Fruit fly (Drosophila melanogaster) whole organism, wandering third instar larva: ENCODE data around the gene CG9747.

ENCODE experiments used
- Abd-B ChIP-seq: fragments of >200 bp; optimal IDR thresholded peaks from 2 replicates; lab custom pipeline; 2017; ENCODE audit warnings: missing biosample characterization, missing genetic modification characterization
- CG32264 ChIP-seq: fragments of 200-800 bp; sonication (Bioruptor generic); optimal IDR thresholded peaks from 2 replicates; lab custom pipeline; 2016; ENCODE audit warnings: missing biosample characterization, missing genetic modification characterization
- CG9705 ChIP-seq: fragments of 200-800 bp; sonication (Bioruptor generic); optimal IDR thresholded peaks from 2 replicates; lab custom pipeline; 2018; ENCODE audit warnings: missing biosample characterization, mild to moderate bottlenecking, missing genetic modification characterization
- CrebA ChIP-seq: fragments of 200-800 bp; sonication (Bioruptor generic); optimal IDR thresholded peaks from 2 replicates; lab custom pipeline; 2016; ENCODE audit warnings: missing biosample characterization, mild to moderate bottlenecking, missing genetic modification characterization, borderline replicate concordance
- Dif ChIP-seq: fragments of 200-275, 200-300 bp; sonication (Bioruptor generic); optimal IDR thresholded peaks from 2 replicates; lab custom pipeline; 2018; ENCODE audit warnings: missing biosample characterization, missing genetic modification characterization; ENCODE audit not compliant: partially characterized antibody
- GATAd ChIP-seq: sonication (Bioruptor generic); optimal IDR thresholded peaks from 2 replicates; lab custom pipeline; 2016; ENCODE audit warnings: missing biosample characterization, missing genetic modification characterization
- HLH106 ChIP-seq: fragments of 200-800 bp; optimal IDR thresholded peaks from 3 replicates; lab custom pipeline; 2019; ENCODE audit warnings: missing biosample characterization, mild to moderate bottlenecking, missing genetic modification characterization, moderate library complexity
- Hnf4 ChIP-seq: fragments of 200-800 bp; sonication (Bioruptor generic); optimal IDR thresholded peaks from 2 replicates; lab custom pipeline; 2016; ENCODE audit warnings: missing biosample characterization, mild to moderate bottlenecking, missing genetic modification characterization
- Hr78 ChIP-seq: fragments of >200 bp; optimal IDR thresholded peaks from 2 replicates; lab custom pipeline; 2017; ENCODE audit warnings: missing biosample characterization, missing genetic modification characterization
- Hr83 ChIP-seq: fragments of 200-300 bp; sonication (Bioruptor generic); optimal IDR thresholded peaks from 2 replicates; lab custom pipeline; 2016; ENCODE audit warnings: missing biosample characterization, mild to moderate bottlenecking, missing genetic modification characterization, moderate library complexity; ENCODE audit not compliant: poor library complexity, severe bottlenecking
- Jra ChIP-seq: sonication (Bioruptor generic); optimal IDR thresholded peaks from 2 replicates; lab custom pipeline; 2016; ENCODE audit warnings: missing biosample characterization, missing genetic modification characterization
- Mio ChIP-seq: sonication (Bioruptor generic); optimal IDR thresholded peaks from 2 replicates; lab custom pipeline; 2016; ENCODE audit warnings: missing biosample characterization, missing genetic modification characterization
- Myc ChIP-seq: fragments of >200 bp; optimal IDR thresholded peaks from 2 replicates; lab custom pipeline; 2017
- N ChIP-seq: fragments of >200 bp; optimal IDR thresholded peaks from 2 replicates; lab custom pipeline; 2018; ENCODE audit warnings: missing biosample characterization, missing external identifiers, missing genetic modification characterization
- OdsH ChIP-seq: fragments of 200-800 bp; sonication (Bioruptor generic); optimal IDR thresholded peaks from 2 replicates; lab custom pipeline; 2016; ENCODE audit warnings: missing biosample characterization, mild to moderate bottlenecking, missing genetic modification characterization
- Rel ChIP-seq, 2 experiments: fragments of 200-800 bp; sonication (Bioruptor generic) in 1 of 2; optimal IDR thresholded peaks; 2 replicates in 1 of 2; 3 replicates in 1 of 2; lab custom pipeline; 2016 to 2019; ENCODE audit warnings: mild to moderate bottlenecking in 2 of 2, missing biosample characterization in 2 of 2, missing genetic modification characterization in 2 of 2, moderate library complexity in 1 of 2
- Sp1 ChIP-seq: fragments of 200-800 bp; sonication (Bioruptor generic); optimal IDR thresholded peaks from 3 replicates; lab custom pipeline; 2019; ENCODE audit warnings: missing biosample characterization, mild to moderate bottlenecking, missing genetic modification characterization, moderate library complexity
- Vsx2 ChIP-seq: fragments of 200-300, 225-300 bp; sonication (Bioruptor generic); optimal IDR thresholded peaks from 2 replicates; lab custom pipeline; 2018; ENCODE audit warnings: missing biosample characterization, missing genetic modification characterization; ENCODE audit not compliant: partially characterized antibody
- br ChIP-seq: fragments of 200-800 bp; sonication (Bioruptor generic); optimal IDR thresholded peaks from 2 replicates; lab custom pipeline; 2016; ENCODE audit warnings: missing biosample characterization, missing genetic modification characterization
- brk ChIP-seq: fragments of 200-800 bp; sonication (Bioruptor generic); optimal IDR thresholded peaks from 2 replicates; lab custom pipeline; 2016; ENCODE audit warnings: missing biosample characterization, mild to moderate bottlenecking, missing genetic modification characterization
- dl ChIP-seq, 2 experiments: fragments of 175-275, 200-275 bp in 1 of 2; fragments of 200-275 bp in 1 of 2; sonication (Bioruptor generic); optimal IDR thresholded peaks; lab custom pipeline; 2018; ENCODE audit warnings: mild to moderate bottlenecking in 2 of 2, missing biosample characterization in 2 of 2, missing genetic modification characterization in 2 of 2, moderate library complexity in 2 of 2; ENCODE audit not compliant: partially characterized antibody in 2 of 2, insufficient read depth in 1 of 2
- dmrt93B ChIP-seq: fragments of 200-800 bp; sonication (Bioruptor generic); optimal IDR thresholded peaks from 2 replicates; lab custom pipeline; 2018; ENCODE audit warnings: missing biosample characterization, mild to moderate bottlenecking, missing genetic modification characterization
- dsf ChIP-seq: sonication (Bioruptor generic); optimal IDR thresholded peaks from 2 replicates; lab custom pipeline; 2016; ENCODE audit warnings: missing biosample characterization, missing genetic modification characterization, borderline replicate concordance
- ey ChIP-seq: fragments of 200-800 bp; sonication (Bioruptor generic); optimal IDR thresholded peaks from 2 replicates; lab custom pipeline; 2016; ENCODE audit warnings: missing biosample characterization, missing genetic modification characterization
- foxo ChIP-seq, 2 experiments: fragments of 200-800 bp; sonication (Bioruptor generic); optimal IDR thresholded peaks; 2 replicates in 1 of 2; 3 replicates in 1 of 2; lab custom pipeline; 2016 to 2017; ENCODE audit warnings: missing biosample characterization in 2 of 2, missing genetic modification characterization in 2 of 2
- fru ChIP-seq: fragments of 200-800 bp; sonication (Bioruptor generic); optimal IDR thresholded peaks from 3 replicates; lab custom pipeline; 2016; ENCODE audit warnings: missing biosample characterization, mild to moderate bottlenecking, missing genetic modification characterization
- h ChIP-seq: fragments of 200-800 bp; sonication (Bioruptor generic); optimal IDR thresholded peaks from 3 replicates; lab custom pipeline; 2016; ENCODE audit warnings: missing biosample characterization, mild to moderate bottlenecking, missing genetic modification characterization
- jim ChIP-seq: fragments of 175-275, 200-325 bp; sonication (Bioruptor generic); optimal IDR thresholded peaks from 2 replicates; lab custom pipeline; 2016; ENCODE audit warnings: missing biosample characterization, mild to moderate bottlenecking, missing genetic modification characterization
- lola ChIP-seq: fragments of >200 bp; optimal IDR thresholded peaks from 2 replicates; lab custom pipeline; 2017; ENCODE audit warnings: missing biosample characterization, missing genetic modification characterization
- pan ChIP-seq: fragments of >200 bp; optimal IDR thresholded peaks from 2 replicates; lab custom pipeline; 2017
- psq ChIP-seq: fragments of 200-800 bp; sonication (Bioruptor generic); optimal IDR thresholded peaks from 3 replicates; lab custom pipeline; 2017; ENCODE audit warnings: missing biosample characterization, mild to moderate bottlenecking, missing genetic modification characterization, moderate library complexity
- rgr ChIP-seq: fragments of 200-800 bp; sonication (Bioruptor generic); optimal IDR thresholded peaks from 3 replicates; lab custom pipeline; 2016; ENCODE audit warnings: missing biosample characterization, mild to moderate bottlenecking, missing genetic modification characterization
- sage ChIP-seq: fragments of 200-800 bp; sonication (Bioruptor generic); optimal IDR thresholded peaks from 2 replicates; lab custom pipeline; 2016; ENCODE audit warnings: missing biosample characterization, mild to moderate bottlenecking, missing genetic modification characterization
- sv ChIP-seq: fragments of 200-800 bp; sonication (Bioruptor generic); optimal IDR thresholded peaks from 3 replicates; lab custom pipeline; 2016; ENCODE audit warnings: missing biosample characterization, missing genetic modification characterization
- tai ChIP-seq: sonication (Bioruptor generic); optimal IDR thresholded peaks from 2 replicates; lab custom pipeline; 2016; ENCODE audit warnings: missing biosample characterization, missing genetic modification characterization
- usp ChIP-seq: fragments of >200 bp; optimal IDR thresholded peaks from 2 replicates; lab custom pipeline; 2017; ENCODE audit warnings: missing biosample characterization, missing genetic modification characterization
- woc ChIP-seq: sonication (Bioruptor generic); optimal IDR thresholded peaks from 2 replicates; lab custom pipeline; 2016; ENCODE audit warnings: missing biosample characterization, mild to moderate bottlenecking, missing genetic modification characterization

The CG9747 gene

dm6 chr3R:30175045-30175589, 15.9 kb downstream of the CG9747 start:
- TF ChIP-seq HLH106 (tag; lab: Kevin White, UChicago) (no peak), rgr (GFP tag; lab: Kevin White, UChicago) (no peak), sv (no peak), pan (no peak), OdsH (GFP tag; lab: Kevin White, UChicago) (no peak), CG32264 (no peak), lola (no peak), Dif (no peak), Abd-B (GFP tag; lab: Kevin White, UChicago) (no peak), woc (GFP tag; lab: Kevin White, UChicago) (no peak), dl (GFP tag; optimal IDR thresholded peaks at IDR 0.05; lab: Kevin White, UChicago; ENCODE audit: insufficient read depth in 1 of 2, partially characterized antibody in 2 of 2) (no peak), Myc (lab: Kevin White, UChicago) (no peak), brk (GFP tag; lab: Kevin White, UChicago) (no peak), Rel (GFP tag; optimal IDR thresholded peaks at IDR 0.05; lab: Kevin White, UChicago) (no peak), Rel (tag; optimal IDR thresholded peaks at IDR 0.05; lab: Kevin White, UChicago) (no peak), CG9705 (GFP tag; lab: Kevin White, UChicago) (no peak)

- TF ChIP-seq dmrt93B (GFP tag; lab: Kevin White, UChicago) (no peak), rgr (GFP tag; lab: Kevin White, UChicago) (no peak), CG32264 (no peak), HLH106 (tag; lab: Kevin White, UChicago) (no peak), h (GFP tag; lab: Kevin White, UChicago) (no peak), Abd-B (GFP tag; lab: Kevin White, UChicago) (no peak), CrebA (no peak), woc (GFP tag; lab: Kevin White, UChicago) (no peak), Myc (lab: Kevin White, UChicago) (no peak), Dif (no peak), ey (no peak), Sp1 (GFP tag; lab: Kevin White, UChicago) (no peak), Hr83 (GFP tag; lab: Kevin White, UChicago) (no peak), pan (no peak), brk (GFP tag; lab: Kevin White, UChicago) (no peak), fru (GFP tag; lab: Kevin White, UChicago) (no peak), N (no peak)
These were observed 16.7 kb downstream of the CG9747 start, which contains the start of gene Mlc2 for dm6 chr3R:30174160-30175002. Gene Mlc2 (minus strand): TSS chr3R:30174551.

dm6 chr3R:30170671-30171667, 20.1 kb downstream of the CG9747 start, which contains the start of gene Rsod:
Gene Rsod (minus strand): TSS chr3R:30171207.
- TF ChIP-seq br (GFP tag; lab: Kevin White, UChicago) = peak; percentile 70
- peak; percentile 86 for TF ChIP-seq HLH106 (tag; lab: Kevin White, UChicago)
- TF ChIP-seq sage (GFP tag; lab: Kevin White, UChicago) = peak; percentile 59
- TF ChIP-seq N = no peak
- peak; percentile 80 for TF ChIP-seq h (GFP tag; lab: Kevin White, UChicago)
- TF ChIP-seq Abd-B (GFP tag; lab: Kevin White, UChicago) = no peak
- peak; percentile 91 for TF ChIP-seq psq (GFP tag; lab: Kevin White, UChicago)
- TF ChIP-seq Dif = peak; percentile 43
- TF ChIP-seq CG32264 = peak; percentile 62
- TF ChIP-seq Hr83 (GFP tag; lab: Kevin White, UChicago) = peak; percentile 32
- TF ChIP-seq Hr78 (GFP tag; lab: Kevin White, UChicago) = no peak
- peak; percentile 13 for TF ChIP-seq Jra (GFP tag; lab: Kevin White, UChicago)
- no peak for TF ChIP-seq usp
- TF ChIP-seq Rel (GFP tag; optimal IDR thresholded peaks at IDR 0.05; lab: Kevin White, UChicago) = peak; percentile 43
- no peak for TF ChIP-seq Rel (tag; optimal IDR thresholded peaks at IDR 0.05; lab: Kevin White, UChicago)
- TF ChIP-seq brk (GFP tag; lab: Kevin White, UChicago) = no peak
- TF ChIP-seq Hnf4 (GFP tag; lab: Kevin White, UChicago) = peak; percentile 75
- TF ChIP-seq ey = peak; percentile 82
- TF ChIP-seq rgr (GFP tag; lab: Kevin White, UChicago) = peak; percentile 86
- no peak for TF ChIP-seq Myc (lab: Kevin White, UChicago)
- peak; percentile 61 for TF ChIP-seq Sp1 (GFP tag; lab: Kevin White, UChicago)
- TF ChIP-seq jim = no peak
- peak; percentile 40 for TF ChIP-seq Vsx2
- TF ChIP-seq sv = peak; percentile 27
- TF ChIP-seq CrebA = no peak
- no peak for TF ChIP-seq CG9705 (GFP tag; lab: Kevin White, UChicago)
- peak in 1 of 2 experiments; percentile 89 for TF ChIP-seq foxo (GFP tag; optimal IDR thresholded peaks at IDR 0.05; lab: Kevin White, UChicago)
- peak; percentile 4 for TF ChIP-seq dsf (GFP tag; lab: Kevin White, UChicago)
- no peak for TF ChIP-seq tai
- peak; percentile 80 for TF ChIP-seq fru (GFP tag; lab: Kevin White, UChicago)
- TF ChIP-seq dmrt93B (GFP tag; lab: Kevin White, UChicago) = peak; percentile 53
- TF ChIP-seq GATAd = no peak
- no peak for TF ChIP-seq Mio (GFP tag; lab: Kevin White, UChicago)
